Worm (Caenorhabditis elegans): Measurements from ENCODE around the gene B0302.4.

Gene B0302.4

DNA sequence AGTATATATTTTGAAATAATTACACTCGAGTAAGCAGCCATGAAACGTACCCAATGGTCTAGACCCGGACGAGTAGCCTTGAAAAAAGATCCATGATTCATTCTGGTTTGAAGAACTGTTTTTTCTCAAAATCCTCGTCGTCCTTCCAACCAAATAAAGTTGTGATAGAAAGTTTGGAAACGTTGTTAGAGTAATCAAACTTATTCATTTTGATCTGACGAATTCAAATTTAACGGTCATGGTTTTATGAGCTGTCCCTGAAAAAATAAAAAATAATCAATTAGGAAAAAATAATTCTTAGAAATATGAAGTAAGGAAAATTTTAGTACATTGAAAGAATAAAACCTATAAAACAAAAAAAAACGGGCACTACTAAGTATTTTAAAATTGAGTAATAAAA, at the start of gene B0302.4:
Gene B0302.4, minus strand, starts transcription at position 101 of the 400 bp plus-strand sequence.
- TF ChIP-seq lim-7 (GFP tag; IDR thresholded peaks at IDR 0.05) (no peak), lir-3 (tag; optimal IDR thresholded peaks at IDR 0.05) (no peak), F49E8.2 (tag; optimal IDR thresholded peaks at IDR 0.05; ENCODE audit: borderline replicate concordance) (no peak), duxl-1 (tag; optimal IDR thresholded peaks at IDR 0.05; ENCODE audit: poor library complexity) (no peak), lin-39 (tag; optimal IDR thresholded peaks at IDR 0.05) (no peak)

- TF ChIP-seq arid-1 (GFP tag; conservative IDR thresholded peaks at IDR 0.05): no peak
- no peak for TF ChIP-seq hlh-30 (tag; optimal IDR thresholded peaks at IDR 0.05; ENCODE audit: insufficient read depth)
- no peak for TF ChIP-seq nhr-11 (tag; optimal IDR thresholded peaks at IDR 0.05)
- TF ChIP-seq snpc-4 (tag; optimal IDR thresholded peaks at IDR 0.05): no peak
- no peak for TF ChIP-seq ctbp-1 (GFP tag; IDR thresholded peaks at IDR 0.05)
- TF ChIP-seq jun-1 (tag; optimal IDR thresholded peaks at IDR 0.05): no peak
- TF ChIP-seq mxl-3 (GFP tag; optimal IDR thresholded peaks at IDR 0.05): peak; percentile 17
- no peak for TF ChIP-seq dve-1 (tag; optimal IDR thresholded peaks at IDR 0.05; ENCODE audit: insufficient read depth)
- TF ChIP-seq gei-8 (GFP tag; optimal IDR thresholded peaks at IDR 0.05): no peak
- TF ChIP-seq lin-15B (tag; optimal IDR thresholded peaks at IDR 0.05): no peak
- no peak for TF ChIP-seq F26F4.8 (GFP tag; conservative IDR thresholded peaks at IDR 0.05)
- TF ChIP-seq snpc-1.2 (GFP tag; IDR thresholded peaks at IDR 0.05): no peak
- TF ChIP-seq nhr-25 (tag; optimal IDR thresholded peaks at IDR 0.05; ENCODE audit: borderline replicate concordance, insufficient read depth): no peak
- TF ChIP-seq tag-97 (GFP tag; IDR thresholded peaks at IDR 0.05): no peak
- no peak for TF ChIP-seq sdz-12 (GFP tag; optimal IDR thresholded peaks at IDR 0.05)
- TF ChIP-seq hmg-1.1 (GFP tag; IDR thresholded peaks at IDR 0.05): peak; percentile 28; the same call in 1 of the 2 replicates
- TF ChIP-seq D1046.2 (GFP tag; IDR thresholded peaks at IDR 0.05): no peak
- TF ChIP-seq hlh-11 (tag; optimal IDR thresholded peaks at IDR 0.05): peak; percentile 24
- no peak for TF ChIP-seq nhr-28 (tag; optimal IDR thresholded peaks at IDR 0.05)
- TF ChIP-seq mes-2 (tag; optimal IDR thresholded peaks at IDR 0.05; ENCODE audit: poor library complexity, severe bottlenecking): peak; percentile 48
- no peak for TF ChIP-seq ceh-28 (tag; optimal IDR thresholded peaks at IDR 0.05)
- peak; percentile 19 for TF ChIP-seq R02D3.7 (tag; optimal IDR thresholded peaks at IDR 0.05)
- TF ChIP-seq set-16 (GFP tag; IDR thresholded peaks at IDR 0.05): peak; percentile 26; the same call in 1 of the 2 replicates
- no peak for TF ChIP-seq mxl-2 (GFP tag; conservative IDR thresholded peaks at IDR 0.05)
Measured at ce11 chrX:17221873-17222525, 45.4 kb upstream of the B0302.4 start, which contains the start of gene rab-6.2. Gene rab-6.2, plus strand, starts transcription at chrX:17222475.

DNA sequence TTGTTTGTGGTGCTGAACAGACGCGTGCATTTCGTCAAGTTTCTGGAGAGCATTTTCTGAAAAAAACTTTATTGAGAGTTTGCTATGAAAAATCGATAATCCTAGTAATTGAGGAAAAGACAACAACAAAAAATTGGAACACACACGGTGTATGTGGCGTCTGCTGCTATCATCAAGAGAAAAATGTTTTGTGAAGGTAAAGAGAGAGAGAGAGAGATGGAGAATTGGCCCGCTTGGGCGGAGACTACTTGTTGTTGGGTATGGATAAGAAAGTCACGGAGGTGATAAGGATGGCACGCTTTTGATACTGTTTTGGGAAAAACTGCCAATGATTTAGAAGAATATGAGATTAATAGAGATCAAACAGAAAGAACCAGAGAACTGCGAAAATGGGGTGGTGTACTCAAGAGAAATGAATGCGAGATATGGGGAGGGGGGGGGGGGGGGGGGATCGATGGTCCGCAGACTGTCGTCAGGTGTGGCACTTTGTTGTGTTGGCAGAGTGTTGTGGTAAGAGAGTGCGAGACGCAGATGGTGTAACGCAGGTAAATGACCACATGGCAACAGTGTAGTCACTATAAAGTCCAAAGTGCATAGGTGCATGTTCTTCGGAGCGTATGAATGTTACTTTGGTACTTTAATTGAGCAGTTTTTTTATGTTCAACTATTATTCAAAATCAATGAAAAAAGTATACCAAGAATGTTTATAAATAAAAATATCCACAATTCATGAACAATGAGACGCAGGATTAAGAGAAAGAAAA, 40.7 kb upstream of the B0302.4 start, which contains the start of gene acdh-7:
Gene acdh-7, minus strand, starts transcription at position 56 of the 764 bp plus-strand sequence.
- TF ChIP-seq snpc-4 (tag; optimal IDR thresholded peaks at IDR 0.05) (no peak), saeg-2 (GFP tag; IDR thresholded peaks at IDR 0.05) (no peak), dve-1 (tag; optimal IDR thresholded peaks at IDR 0.05; ENCODE audit: insufficient read depth) (peak; percentile 66), pqm-1 (tag; optimal IDR thresholded peaks at IDR 0.05) (peak; percentile 29), nhr-6 (tag; optimal IDR thresholded peaks at IDR 0.05) (no peak), gei-8 (GFP tag; optimal IDR thresholded peaks at IDR 0.05) (no peak), mxl-3 (GFP tag; optimal IDR thresholded peaks at IDR 0.05) (peak; percentile 57), lsy-2 (tag; optimal IDR thresholded peaks at IDR 0.05) (no peak), F44E2.7 (GFP tag; IDR thresholded peaks at IDR 0.05) (no peak), mdl-1 (tag; optimal IDR thresholded peaks at IDR 0.05) (peak in 1 of 2 experiments; percentile 62), sdz-12 (GFP tag; optimal IDR thresholded peaks at IDR 0.05) (no peak), ces-1 (GFP tag; optimal IDR thresholded peaks at IDR 0.05) (no peak), daf-16 (GFP tag; optimal IDR thresholded peaks at IDR 0.05) (peak in 1 of 2 experiments; percentile 21), daf-16 (tag; optimal IDR thresholded peaks at IDR 0.05) (peak; percentile 87), ceh-28 (tag; optimal IDR thresholded peaks at IDR 0.05) (peak; percentile 44), lin-38 (GFP tag; IDR thresholded peaks at IDR 0.05) (no peak), madf-5 (GFP tag; IDR thresholded peaks at IDR 0.05) (no peak), lin-29 (GFP tag; IDR thresholded peaks at IDR 0.05) (no peak), nhr-28 (tag; optimal IDR thresholded peaks at IDR 0.05) (peak; percentile 73), F26F4.8 (GFP tag; conservative IDR thresholded peaks at IDR 0.05) (no peak), mes-2 (tag; optimal IDR thresholded peaks at IDR 0.05; ENCODE audit: poor library complexity, severe bottlenecking) (peak; percentile 37), hlh-11 (tag; optimal IDR thresholded peaks at IDR 0.05) (peak; percentile 69)

Data from whole organism, L4 larva.